Fruit fly (Drosophila melanogaster) whole organism, embryonic: Measurements from ENCODE around the gene IFT43.

ENCODE experiments used
- BtbVII ChIP-seq: fragments of 200-800 bp; sonication (Bioruptor generic); optimal IDR thresholded peaks from 3 replicates; lab custom pipeline; 2017; ENCODE audit warnings: missing biosample characterization, mild to moderate bottlenecking, missing genetic modification characterization
- CG10366 ChIP-seq: fragments of 200-800 bp; sonication (Bioruptor generic); IDR thresholded peaks from 2 replicates; pipeline ENCODE4 v1.3.6; 2022; ENCODE audit warnings: missing biosample characterization, missing genetic modification characterization
- CG10654 ChIP-seq: fragments of 200-800 bp; sonication (Bioruptor generic); optimal IDR thresholded peaks from 2 replicates; lab custom pipeline; 2016; ENCODE audit warnings: missing biosample characterization, missing genetic modification characterization
- CG13123 ChIP-seq: fragments of 200-800 bp; sonication (Bioruptor generic); optimal IDR thresholded peaks from 2 replicates; lab custom pipeline; 2016; ENCODE audit warnings: missing biosample characterization, missing genetic modification characterization
- CG13775 ChIP-seq: fragments of 200-800 bp; sonication (Bioruptor generic); optimal IDR thresholded peaks from 3 replicates; lab custom pipeline; 2017; ENCODE audit warnings: missing biosample characterization, mild to moderate bottlenecking, missing genetic modification characterization
- CG13894 ChIP-seq: fragments of 200-800 bp; sonication (Bioruptor generic); optimal IDR thresholded peaks from 3 replicates; lab custom pipeline; 2018; ENCODE audit warnings: missing biosample characterization, mild to moderate bottlenecking, missing genetic modification characterization, moderate library complexity
- CG14050 ChIP-seq: fragments of 200-800 bp; sonication (Bioruptor generic); IDR thresholded peaks from 3 replicates; pipeline ENCODE4 v1.3.6; 2022; ENCODE audit warnings: missing biosample characterization, missing genetic modification characterization
- CG15011 ChIP-seq: fragments of 200-800 bp; sonication (Bioruptor generic); optimal IDR thresholded peaks from 3 replicates; lab custom pipeline; 2018; ENCODE audit warnings: missing biosample characterization, mild to moderate bottlenecking, missing genetic modification characterization
- CG15514 ChIP-seq: fragments of 200-800 bp; sonication (Bioruptor generic); optimal IDR thresholded peaks from 3 replicates; lab custom pipeline; 2017; ENCODE audit warnings: missing biosample characterization, missing genetic modification characterization, mild to moderate bottlenecking, moderate library complexity, missing genetic modification reagents
- CG17829 ChIP-seq: fragments of 200-800 bp; optimal IDR thresholded peaks from 2 replicates; lab custom pipeline; 2019; ENCODE audit warnings: missing biosample characterization, mild to moderate bottlenecking, missing genetic modification characterization, moderate library complexity
- CG2116 ChIP-seq: fragments of 200-800 bp; sonication (Bioruptor generic); optimal IDR thresholded peaks from 3 replicates; lab custom pipeline; 2018; ENCODE audit warnings: missing biosample characterization, mild to moderate bottlenecking, missing genetic modification characterization
- CG2120 ChIP-seq: fragments of 200-800 bp; sonication (Bioruptor generic); optimal IDR thresholded peaks from 3 replicates; lab custom pipeline; 2016; ENCODE audit warnings: missing biosample characterization, missing genetic modification characterization
- CG2712 ChIP-seq: fragments of 200-800 bp; optimal IDR thresholded peaks from 3 replicates; lab custom pipeline; 2019; ENCODE audit warnings: missing biosample characterization, mild to moderate bottlenecking, missing genetic modification characterization, moderate library complexity
- CG2889 ChIP-seq: fragments of 200-800 bp; sonication (Bioruptor generic); IDR thresholded peaks from 3 replicates; pipeline ENCODE4 v1.3.6; 2022; ENCODE audit warnings: missing biosample characterization, missing genetic modification characterization
- CG31441 ChIP-seq: fragments of 200-800 bp; sonication (Bioruptor generic); IDR thresholded peaks from 2 replicates; pipeline ENCODE4 v1.3.6; 2022; ENCODE audit warnings: missing biosample characterization, missing genetic modification characterization
- CG7556 ChIP-seq: fragments of 200-800 bp; sonication (Bioruptor generic); optimal IDR thresholded peaks from 2 replicates; lab custom pipeline; 2017; ENCODE audit warnings: missing biosample characterization, mild to moderate bottlenecking, missing genetic modification characterization
- CG7745 ChIP-seq: fragments of 200-800 bp; sonication (Bioruptor generic); optimal IDR thresholded peaks from 2 replicates; lab custom pipeline; 2018; ENCODE audit warnings: missing biosample characterization, mild to moderate bottlenecking, missing genetic modification characterization, moderate library complexity
- D ChIP-seq, 2 experiments: fragments of 200-800 bp in 1 of 2; fragments of >200 bp in 1 of 2; sonication (Bioruptor generic) in 1 of 2; optimal IDR thresholded peaks; 2 replicates in 1 of 2; 3 replicates in 1 of 2; lab custom pipeline; 2017; ENCODE audit warnings: mild to moderate bottlenecking in 1 of 2, missing biosample characterization in 1 of 2, missing genetic modification characterization in 1 of 2, missing genetic modification reagents in 1 of 2
- Doc3 ChIP-seq: fragments of 200-800 bp; sonication (Bioruptor generic); IDR thresholded peaks from 3 replicates; pipeline ENCODE4 v1.3.6; 2022; ENCODE audit warnings: missing biosample characterization, missing genetic modification characterization; ENCODE audit not compliant: partially characterized antibody
- E2f1 ChIP-seq: fragments of 200-800 bp; sonication (Bioruptor generic); IDR thresholded peaks from 2 replicates; pipeline ENCODE4 v1.3.6; 2022; ENCODE audit warnings: missing biosample characterization, missing genetic modification characterization
- HHEX ChIP-seq: fragments of 200-800 bp; sonication (Bioruptor generic); optimal IDR thresholded peaks from 3 replicates; lab custom pipeline; 2017; ENCODE audit warnings: missing biosample characterization, mild to moderate bottlenecking, missing genetic modification characterization, missing genetic modification reagents
- HLH3B ChIP-seq: fragments of 200-800 bp; sonication (Bioruptor generic); IDR thresholded peaks from 2 replicates; pipeline ENCODE4 v1.3.6; 2022; ENCODE audit warnings: missing biosample characterization, missing genetic modification characterization
- HLH4C ChIP-seq: fragments of 200-800 bp; sonication (Bioruptor generic); IDR thresholded peaks from 3 replicates; pipeline ENCODE4 v1.3.6; 2022; ENCODE audit warnings: missing biosample characterization, missing genetic modification characterization; ENCODE audit not compliant: partially characterized antibody
- NC2α ChIP-seq: fragments of 200-800 bp; sonication (Bioruptor generic); optimal IDR thresholded peaks from 2 replicates; lab custom pipeline; 2016; ENCODE audit warnings: missing biosample characterization, missing genetic modification characterization
- NFAT ChIP-seq: fragments of 200-800 bp; sonication (Bioruptor generic); IDR thresholded peaks from 2 replicates; pipeline ENCODE4 v1.3.6; 2022; ENCODE audit warnings: missing biosample characterization, missing genetic modification characterization
- Nf-YC ChIP-seq: fragments of 200-800 bp; optimal IDR thresholded peaks from 3 replicates; lab custom pipeline; 2019; ENCODE audit warnings: missing biosample characterization, mild to moderate bottlenecking, missing genetic modification characterization, moderate library complexity
- Oli ChIP-seq: fragments of 200-800 bp; sonication (Bioruptor generic); optimal IDR thresholded peaks from 2 replicates; lab custom pipeline; 2018; ENCODE audit warnings: missing biosample characterization, mild to moderate bottlenecking, missing genetic modification characterization, moderate library complexity
- Pdp1 ChIP-seq, 2 experiments: fragments of 200-800 bp; sonication (Bioruptor generic); optimal IDR thresholded peaks; 3 replicates each; lab custom pipeline; 2016; ENCODE audit warnings: missing biosample characterization in 2 of 2, missing genetic modification characterization in 2 of 2, mild to moderate bottlenecking in 1 of 2, moderate library complexity in 1 of 2
- Ptx1 ChIP-seq: fragments of 200-800 bp; sonication (Bioruptor generic); IDR thresholded peaks from 2 replicates; pipeline ENCODE4 v1.3.6; 2022; ENCODE audit warnings: missing biosample characterization, missing genetic modification characterization
- Rfx ChIP-seq: fragments of 200-800 bp; sonication (Bioruptor generic); IDR thresholded peaks from 2 replicates; pipeline ENCODE4 v1.3.6; 2022; ENCODE audit warnings: missing biosample characterization, missing genetic modification characterization
- Sox100B ChIP-seq: fragments of 200-800 bp; sonication (Bioruptor generic); optimal IDR thresholded peaks from 3 replicates; lab custom pipeline; 2018; ENCODE audit warnings: missing biosample characterization, mild to moderate bottlenecking, missing genetic modification characterization
- Taf1 ChIP-seq: fragments of 200-800 bp; sonication (Bioruptor generic); IDR thresholded peaks from 2 replicates; pipeline ENCODE4 v1.3.6; 2022; ENCODE audit warnings: missing biosample characterization, missing genetic modification characterization
- ab ChIP-seq: fragments of 200-800 bp; sonication (Bioruptor generic); optimal IDR thresholded peaks from 2 replicates; lab custom pipeline; 2016; ENCODE audit warnings: missing biosample characterization, missing genetic modification characterization
- ase ChIP-seq: fragments of 200-800 bp; sonication (Bioruptor generic); IDR thresholded peaks from 3 replicates; pipeline ENCODE4 v1.3.6; 2022; ENCODE audit warnings: missing biosample characterization, missing genetic modification characterization
- bigmax ChIP-seq: fragments of 200-800 bp; sonication (Bioruptor generic); optimal IDR thresholded peaks from 2 replicates; lab custom pipeline; 2018; ENCODE audit warnings: missing biosample characterization, mild to moderate bottlenecking, missing genetic modification characterization
- caup ChIP-seq: fragments of 200-800 bp; sonication (Bioruptor generic); optimal IDR thresholded peaks from 3 replicates; lab custom pipeline; 2017; ENCODE audit warnings: missing biosample characterization, mild to moderate bottlenecking, missing genetic modification characterization, moderate library complexity; ENCODE audit not compliant: severe bottlenecking
- danr ChIP-seq: fragments of 200-800 bp; sonication (Bioruptor generic); IDR thresholded peaks from 2 replicates; pipeline ENCODE4 v1.3.6; 2022; ENCODE audit warnings: missing biosample characterization, missing genetic modification characterization
- dpn ChIP-seq, 2 experiments: fragments of 200-800 bp; sonication (Bioruptor generic); optimal IDR thresholded peaks; 3 replicates each; lab custom pipeline; 2016; ENCODE audit warnings: missing biosample characterization in 2 of 2, missing genetic modification characterization in 2 of 2
- fu2 ChIP-seq: fragments of 200-800 bp; sonication (Bioruptor generic); optimal IDR thresholded peaks from 2 replicates; lab custom pipeline; 2016; ENCODE audit warnings: missing biosample characterization, missing genetic modification characterization
- gce ChIP-seq: fragments of 200-800 bp; sonication (Bioruptor generic); IDR thresholded peaks from 3 replicates; pipeline ENCODE4 v1.3.6; 2022; ENCODE audit warnings: missing biosample characterization, missing genetic modification characterization
- grn ChIP-seq: fragments of 200-800 bp; sonication (Bioruptor generic); optimal IDR thresholded peaks from 3 replicates; lab custom pipeline; 2017; ENCODE audit warnings: missing biosample characterization, missing genetic modification characterization
- h ChIP-seq: fragments of >200 bp; optimal IDR thresholded peaks from 2 replicates; lab custom pipeline; 2017
- knrl ChIP-seq: fragments of 200-800 bp; sonication (Bioruptor generic); IDR thresholded peaks from 3 replicates; pipeline ENCODE4 v1.3.6; 2022; ENCODE audit warnings: missing biosample characterization, missing genetic modification characterization; ENCODE audit not compliant: partially characterized antibody
- prd ChIP-seq, 3 experiments: fragments of >200 bp in 2 of 3; fragments of 200-800 bp in 1 of 3; sonication (Bioruptor generic) in 1 of 3; optimal IDR thresholded peaks in 2 of 3; IDR thresholded peaks in 1 of 3; 2 replicates in 2 of 3; 3 replicates in 1 of 3; pipeline versions ENCODE4 v1.3.6 to Lab custom; 2017 to 2022; ENCODE audit warnings: missing biosample characterization in 1 of 3, missing genetic modification characterization in 1 of 3
- row ChIP-seq: fragments of 200-800 bp; sonication (Bioruptor generic); IDR thresholded peaks from 3 replicates; pipeline ENCODE4 v1.3.6; 2022; ENCODE audit warnings: missing biosample characterization, missing genetic modification characterization
- sens ChIP-seq: fragments of 200-800 bp; sonication (Bioruptor generic); peaks from one replicate; lab custom pipeline; 2016; ENCODE audit warnings: missing biosample characterization, missing genetic modification characterization
- tna ChIP-seq: fragments of 200-800 bp; sonication (Bioruptor generic); IDR thresholded peaks from 2 replicates; pipeline ENCODE4 v1.3.6; 2022; ENCODE audit warnings: missing biosample characterization, missing genetic modification characterization; ENCODE audit not compliant: partially characterized antibody
- vvl ChIP-seq: fragments of 200-800 bp; sonication (Bioruptor generic); IDR thresholded peaks from 2 replicates; pipeline ENCODE4 v1.3.6; 2022; ENCODE audit warnings: missing biosample characterization, missing genetic modification characterization
- zen2 ChIP-seq: fragments of 200-800 bp; sonication (Bioruptor generic); IDR thresholded peaks from 3 replicates; pipeline ENCODE4 v1.3.6; 2022; ENCODE audit warnings: missing biosample characterization, missing genetic modification characterization; ENCODE audit not compliant: partially characterized antibody

Gene IFT43

DNA sequence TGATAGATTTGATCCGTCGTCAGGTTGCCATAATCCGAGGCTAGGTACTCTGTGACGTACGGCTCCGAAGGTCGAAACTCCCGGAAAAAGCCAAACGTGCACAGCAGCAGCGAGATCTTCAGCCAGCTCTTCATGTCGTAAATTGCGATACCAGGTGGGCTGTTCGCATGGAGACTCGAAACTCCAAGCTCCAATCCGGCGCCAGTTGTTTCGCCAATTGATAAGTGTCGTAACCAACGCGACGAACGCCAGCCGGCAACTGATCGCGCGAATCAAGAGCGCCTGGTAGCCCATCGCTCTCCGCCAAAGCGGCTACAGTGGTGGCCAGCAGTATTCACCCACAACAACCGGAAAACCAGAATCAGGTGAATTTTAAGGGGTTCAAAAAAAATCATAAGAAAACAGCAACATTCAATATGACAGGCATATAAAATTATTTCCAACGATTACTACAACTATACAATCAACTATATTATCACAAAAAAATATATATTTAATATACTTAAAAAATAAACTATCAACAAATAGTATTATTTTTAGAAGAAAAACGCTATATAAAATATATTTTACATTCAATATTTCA, 5.7 kb upstream of the IFT43 start, which contains the start of gene CG17036 (continued):
- no peak for TF ChIP-seq prd (optimal IDR thresholded peaks at IDR 0.05; lab: Kevin White, UChicago)
- peak; percentile 37; the same call in 1 of the 3 replicates for TF ChIP-seq prd (GFP tag; IDR thresholded peaks at IDR 0.05; lab: Robert Waterston, UW)
- peak; percentile 5 for TF ChIP-seq CG15011 (GFP tag; lab: Kevin White, UChicago)
- TF ChIP-seq Ptx1: peak; percentile 39; the same call in 1 of the 2 replicates
- no peak for TF ChIP-seq Sox100B (GFP tag; lab: Kevin White, UChicago)
- TF ChIP-seq NC2α (GFP tag; lab: Kevin White, UChicago): no peak
- peak; percentile 45 for TF ChIP-seq BtbVII (GFP tag; lab: Kevin White, UChicago)
- TF ChIP-seq HLH3B (GFP tag; lab: Robert Waterston, UW): no peak
- no peak for TF ChIP-seq CG2889 (GFP tag; lab: Robert Waterston, UW)
- no peak for TF ChIP-seq CG14050
- TF ChIP-seq CG17829 (tag; lab: Kevin White, UChicago): peak; percentile 25
- TF ChIP-seq Taf1: no peak
- no peak for TF ChIP-seq CG13123 (GFP tag; lab: Kevin White, UChicago)
- peak; percentile 43 for TF ChIP-seq CG31441 (GFP tag; lab: Robert Waterston, UW)
- TF ChIP-seq CG10654: no peak
- no peak for TF ChIP-seq D (optimal IDR thresholded peaks at IDR 0.05; lab: Kevin White, UChicago)
- no peak for TF ChIP-seq D (GFP tag; optimal IDR thresholded peaks at IDR 0.05; lab: Kevin White, UChicago)
- peak; percentile 14; the same call in 1 of the 2 replicates for TF ChIP-seq vvl (GFP tag; lab: Robert Waterston, UW)
- no peak for TF ChIP-seq CG2116 (GFP tag; lab: Kevin White, UChicago)
- no peak for TF ChIP-seq gce (GFP tag; lab: Robert Waterston, UW)
- TF ChIP-seq tna (GFP tag; lab: Robert Waterston, UW): no peak
- peak; percentile 80 for TF ChIP-seq row (GFP tag; lab: Robert Waterston, UW)
- peak; percentile 66 for TF ChIP-seq Rfx (GFP tag; lab: Robert Waterston, UW)
- TF ChIP-seq Doc3 (GFP tag; lab: Robert Waterston, UW): no peak
- no peak for TF ChIP-seq fu2
- peak; percentile 41 for TF ChIP-seq CG15514 (GFP tag; lab: Kevin White, UChicago)
- no peak for TF ChIP-seq sens (GFP tag; lab: Kevin White, UChicago)
- no peak for TF ChIP-seq zen2 (GFP tag; lab: Robert Waterston, UW)
- TF ChIP-seq bigmax: no peak
- 0 out of 2 replicates have a peak, but pooled peaks have one; percentile 13 for TF ChIP-seq CG10366 (GFP tag; lab: Robert Waterston, UW)
- TF ChIP-seq dpn (GFP tag; optimal IDR thresholded peaks at IDR 0.05; lab: Kevin White, UChicago): peak in 1 of 2 experiments; percentile 16
- TF ChIP-seq h: no peak
- TF ChIP-seq danr (GFP tag; lab: Robert Waterston, UW): no peak
- peak; percentile 47 for TF ChIP-seq CG13775 (GFP tag; lab: Kevin White, UChicago)
- TF ChIP-seq Oli: peak; percentile 22
- no peak for TF ChIP-seq grn (GFP tag; lab: Kevin White, UChicago)
- TF ChIP-seq E2f1 (GFP tag; lab: Robert Waterston, UW): 0 out of 2 replicates have a peak, but pooled peaks have one; percentile 15
- TF ChIP-seq knrl (GFP tag; lab: Robert Waterston, UW): no peak
- no peak for TF ChIP-seq CG13894
- TF ChIP-seq caup (GFP tag; lab: Kevin White, UChicago): peak; percentile 33
- peak; percentile 28 for TF ChIP-seq Nf-YC (tag; lab: Kevin White, UChicago)
- TF ChIP-seq ab (GFP tag; lab: Kevin White, UChicago): no peak
- TF ChIP-seq ase (GFP tag; lab: Robert Waterston, UW): 0 out of 3 replicates have a peak, but pooled peaks have one; percentile 31
- peak; percentile 39 for TF ChIP-seq CG7556 (GFP tag; lab: Kevin White, UChicago)
- peak; percentile 26 for TF ChIP-seq CG2120 (GFP tag; lab: Kevin White, UChicago)
- TF ChIP-seq CG7745 (tag; lab: Kevin White, UChicago): no peak
- TF ChIP-seq CG2712 (tag; lab: Kevin White, UChicago): peak; percentile 36
- peak; percentile 57; the same call in 1 of the 2 replicates for TF ChIP-seq NFAT (GFP tag; lab: Robert Waterston, UW)
- TF ChIP-seq HLH4C: no peak
- TF ChIP-seq Pdp1 (GFP tag; optimal IDR thresholded peaks at IDR 0.05; lab: Kevin White, UChicago): peak in 1 of 2 experiments; percentile 79
- peak; percentile 48 for TF ChIP-seq HHEX (GFP tag; lab: Kevin White, UChicago)
